Fruit fly (Drosophila melanogaster) whole organism, embryonic: ENCODE measurements around the gene CG17930.

Experiments
- CG10366 ChIP-seq: fragments of 200-800 bp; sonication (Bioruptor generic); IDR thresholded peaks from 2 replicates; pipeline ENCODE4 v1.3.6; 2022; ENCODE audit warnings: missing biosample characterization, missing genetic modification characterization
- CG11398 ChIP-seq: fragments of 200-800 bp; sonication (Bioruptor generic); optimal IDR thresholded peaks from 2 replicates; lab custom pipeline; 2016; ENCODE audit warnings: missing biosample characterization, missing genetic modification characterization
- CG14014 ChIP-seq: fragments of 200-800 bp; sonication (Bioruptor generic); IDR thresholded peaks from 2 replicates; pipeline ENCODE4 v1.3.6; 2022; ENCODE audit warnings: missing biosample characterization, missing genetic modification characterization
- CG15601 ChIP-seq: fragments of 200-800 bp; sonication (Bioruptor generic); optimal IDR thresholded peaks from 3 replicates; lab custom pipeline; 2019; ENCODE audit warnings: missing biosample characterization, mild to moderate bottlenecking, missing genetic modification characterization, moderate library complexity
- CG17568 ChIP-seq: fragments of 200-800 bp; sonication (Bioruptor generic); optimal IDR thresholded peaks from 2 replicates; lab custom pipeline; 2018; ENCODE audit warnings: missing biosample characterization, mild to moderate bottlenecking, missing genetic modification characterization, moderate library complexity
- CG1792 ChIP-seq: fragments of 200-800 bp; sonication (Bioruptor generic); optimal IDR thresholded peaks from 2 replicates; lab custom pipeline; 2016; ENCODE audit warnings: missing biosample characterization, missing genetic modification characterization
- CG30431 ChIP-seq: fragments of 200-800 bp; sonication (Bioruptor generic); optimal IDR thresholded peaks from 2 replicates; lab custom pipeline; 2017; ENCODE audit warnings: missing biosample characterization, missing genetic modification characterization
- CG31224 ChIP-seq: fragments of 200-800 bp; sonication (Bioruptor generic); IDR thresholded peaks from 2 replicates; pipeline ENCODE4 v1.3.6; 2022; ENCODE audit warnings: missing biosample characterization, missing genetic modification characterization
- CG32772 ChIP-seq: fragments of 200-800 bp; sonication (Bioruptor generic); IDR thresholded peaks from 2 replicates; pipeline ENCODE4 v1.3.6; 2022; ENCODE audit warnings: missing biosample characterization, missing genetic modification characterization
- CG33213 ChIP-seq: fragments of 200-800 bp; sonication (Bioruptor generic); optimal IDR thresholded peaks from 3 replicates; lab custom pipeline; 2016; ENCODE audit warnings: missing biosample characterization, missing genetic modification characterization
- CG5180 ChIP-seq: fragments of 200-800 bp; sonication (Bioruptor generic); optimal IDR thresholded peaks from 3 replicates; lab custom pipeline; 2017; ENCODE audit warnings: missing biosample characterization, missing genetic modification characterization, mild to moderate bottlenecking, moderate library complexity, missing genetic modification reagents
- CG5245 ChIP-seq: fragments of 200-800 bp; sonication (Bioruptor generic); optimal IDR thresholded peaks from 3 replicates; lab custom pipeline; 2016; ENCODE audit warnings: missing biosample characterization, missing genetic modification characterization
- CG6683 ChIP-seq: fragments of 200-800 bp; sonication (Bioruptor generic); optimal IDR thresholded peaks from 2 replicates; lab custom pipeline; 2017; ENCODE audit warnings: missing biosample characterization, mild to moderate bottlenecking, missing genetic modification characterization, missing genetic modification reagents
- CG9817 ChIP-seq: fragments of 200-800 bp; sonication (Bioruptor generic); optimal IDR thresholded peaks from 2 replicates; lab custom pipeline; 2018; ENCODE audit warnings: missing biosample characterization, mild to moderate bottlenecking, missing genetic modification characterization, moderate library complexity
- Camta ChIP-seq: fragments of 200-800 bp; sonication (Bioruptor generic); optimal IDR thresholded peaks from 2 replicates; lab custom pipeline; 2016; ENCODE audit warnings: missing biosample characterization, missing genetic modification characterization
- Dip2 ChIP-seq: fragments of 200-800 bp; sonication (Bioruptor generic); IDR thresholded peaks from 2 replicates; pipeline ENCODE4 v1.3.6; 2022; ENCODE audit warnings: missing biosample characterization, missing genetic modification characterization
- Ets65A ChIP-seq: fragments of 200-800 bp; sonication (Bioruptor generic); peaks from one replicate; lab custom pipeline; 2016; ENCODE audit warnings: missing biosample characterization, missing genetic modification characterization
- HLHmδ ChIP-seq: fragments of 200-800 bp; sonication (Bioruptor generic); optimal IDR thresholded peaks from 2 replicates; lab custom pipeline; 2018; ENCODE audit warnings: missing biosample characterization, mild to moderate bottlenecking, missing genetic modification characterization, moderate library complexity
- Hr3 ChIP-seq: fragments of 200-800 bp; sonication (Bioruptor generic); optimal IDR thresholded peaks from 3 replicates; lab custom pipeline; 2016; ENCODE audit warnings: missing biosample characterization, missing genetic modification characterization
- Jarid2 ChIP-seq: fragments of 200-800 bp; sonication (Bioruptor generic); optimal IDR thresholded peaks from 3 replicates; lab custom pipeline; 2017; ENCODE audit warnings: mild to moderate bottlenecking, missing biosample characterization, missing genetic modification reagents, missing genetic modification characterization
- Kr ChIP-seq: fragments of 200-800 bp; sonication (Bioruptor generic); optimal IDR thresholded peaks from 2 replicates; lab custom pipeline; 2017; ENCODE audit warnings: missing biosample characterization, mild to moderate bottlenecking, missing genetic modification characterization
- Nf-YA ChIP-seq: fragments of 200-800 bp; sonication (Bioruptor generic); IDR thresholded peaks from 2 replicates; pipeline ENCODE4 v1.3.6; 2022; ENCODE audit warnings: missing biosample characterization, missing genetic modification characterization
- Nf-YB ChIP-seq: fragments of 200-800 bp; sonication (Bioruptor generic); optimal IDR thresholded peaks from 3 replicates; lab custom pipeline; 2019; ENCODE audit warnings: missing biosample characterization, mild to moderate bottlenecking, missing genetic modification characterization, moderate library complexity
- Pdp1 ChIP-seq, 2 experiments: fragments of 200-800 bp; sonication (Bioruptor generic); optimal IDR thresholded peaks; 3 replicates each; lab custom pipeline; 2016; ENCODE audit warnings: missing biosample characterization in 2 of 2, missing genetic modification characterization in 2 of 2, mild to moderate bottlenecking in 1 of 2, moderate library complexity in 1 of 2
- Scr ChIP-seq: fragments of 200-800 bp; sonication (Bioruptor generic); IDR thresholded peaks from 2 replicates; pipeline ENCODE4 v1.3.6; 2022; ENCODE audit warnings: missing biosample characterization, missing genetic modification characterization; ENCODE audit not compliant: partially characterized antibody
- Sox102F ChIP-seq: fragments of 200-800 bp; sonication (Bioruptor generic); optimal IDR thresholded peaks from 2 replicates; lab custom pipeline; 2018; ENCODE audit warnings: missing biosample characterization, mild to moderate bottlenecking, missing genetic modification characterization, moderate library complexity
- ara ChIP-seq: fragments of 200-800 bp; sonication (Bioruptor generic); IDR thresholded peaks from 2 replicates; pipeline ENCODE4 v1.3.6; 2022; ENCODE audit warnings: missing biosample characterization, missing genetic modification characterization
- cas ChIP-seq: fragments of 200-800 bp; sonication (Bioruptor generic); IDR thresholded peaks from 2 replicates; pipeline ENCODE4 v1.3.6; 2022; ENCODE audit warnings: missing biosample characterization, missing genetic modification characterization
- chinmo ChIP-seq: fragments of 200-800 bp; sonication (Bioruptor generic); IDR thresholded peaks from 4 replicates; pipeline ENCODE4 v1.3.6; 2022; ENCODE audit warnings: missing biosample characterization, missing genetic modification characterization; ENCODE audit not compliant: partially characterized antibody
- ci ChIP-seq: fragments of 200-800 bp; sonication (Bioruptor generic); IDR thresholded peaks from 3 replicates; pipeline ENCODE4 v1.3.6; 2022; ENCODE audit warnings: missing biosample characterization, missing genetic modification characterization
- crc ChIP-seq: fragments of 200-800 bp; sonication (Bioruptor generic); optimal IDR thresholded peaks from 2 replicates; lab custom pipeline; 2016; ENCODE audit warnings: missing biosample characterization, missing genetic modification characterization
- dm ChIP-seq: fragments of 200-800 bp; sonication (Bioruptor generic); optimal IDR thresholded peaks from 3 replicates; lab custom pipeline; 2016; ENCODE audit warnings: missing biosample characterization, missing genetic modification characterization
- fd96Cb ChIP-seq: fragments of 200-800 bp; sonication (Bioruptor generic); optimal IDR thresholded peaks from 2 replicates; lab custom pipeline; 2018; ENCODE audit warnings: missing biosample characterization, mild to moderate bottlenecking, missing genetic modification characterization, moderate library complexity
- hth ChIP-seq: fragments of >200 bp; optimal IDR thresholded peaks from 2 replicates; lab custom pipeline; 2017; ENCODE audit warnings: inconsistent platforms
- jumu ChIP-seq: fragments of 200-800 bp; sonication (Bioruptor generic); optimal IDR thresholded peaks from 3 replicates; lab custom pipeline; 2016; ENCODE audit warnings: missing biosample characterization, missing genetic modification characterization
- klu ChIP-seq: fragments of 200-800 bp; sonication (Bioruptor generic); IDR thresholded peaks from 2 replicates; pipeline ENCODE4 v1.3.6; 2022; ENCODE audit warnings: missing biosample characterization, missing genetic modification characterization
- knrl ChIP-seq: fragments of 200-800 bp; sonication (Bioruptor generic); IDR thresholded peaks from 3 replicates; pipeline ENCODE4 v1.3.6; 2022; ENCODE audit warnings: missing biosample characterization, missing genetic modification characterization; ENCODE audit not compliant: partially characterized antibody
- lab ChIP-seq: fragments of 200-800 bp; sonication (Bioruptor generic); optimal IDR thresholded peaks from 3 replicates; lab custom pipeline; 2017; ENCODE audit warnings: missing biosample characterization, missing genetic modification characterization, mild to moderate bottlenecking, moderate library complexity, missing genetic modification reagents
- luna ChIP-seq: fragments of 200-800 bp; sonication (Bioruptor generic); optimal IDR thresholded peaks from 2 replicates; lab custom pipeline; 2016; ENCODE audit warnings: missing biosample characterization, missing genetic modification characterization
- org-1 ChIP-seq: fragments of 200-800 bp; sonication (Bioruptor generic); optimal IDR thresholded peaks from 2 replicates; lab custom pipeline; 2017; ENCODE audit warnings: missing biosample characterization, missing genetic modification characterization
- prd ChIP-seq, 3 experiments: fragments of >200 bp in 2 of 3; fragments of 200-800 bp in 1 of 3; sonication (Bioruptor generic) in 1 of 3; optimal IDR thresholded peaks in 2 of 3; IDR thresholded peaks in 1 of 3; 2 replicates in 2 of 3; 3 replicates in 1 of 3; pipeline versions ENCODE4 v1.3.6 to Lab custom; 2017 to 2022; ENCODE audit warnings: missing biosample characterization in 1 of 3, missing genetic modification characterization in 1 of 3
- pros ChIP-seq: fragments of 200-800 bp; sonication (Bioruptor generic); optimal IDR thresholded peaks from 3 replicates; lab custom pipeline; 2019; ENCODE audit warnings: missing biosample characterization, mild to moderate bottlenecking, missing genetic modification characterization, moderate library complexity
- sens-2 ChIP-seq: fragments of 200-800 bp; sonication (Bioruptor generic); IDR thresholded peaks from 2 replicates; pipeline ENCODE4 v1.3.6; 2022; ENCODE audit warnings: missing biosample characterization, missing genetic modification characterization
- seq ChIP-seq: fragments of 200-800 bp; sonication (Bioruptor generic); IDR thresholded peaks from 2 replicates; pipeline ENCODE4 v1.3.6; 2022; ENCODE audit warnings: missing biosample characterization, missing genetic modification characterization
- shn ChIP-seq: fragments of 200-800 bp; sonication (Bioruptor generic); optimal IDR thresholded peaks from 3 replicates; lab custom pipeline; 2016; ENCODE audit warnings: missing biosample characterization, missing genetic modification characterization
- slp2 ChIP-seq: fragments of 200-800 bp; sonication (Bioruptor generic); optimal IDR thresholded peaks from 2 replicates; lab custom pipeline; 2016; ENCODE audit warnings: missing biosample characterization, missing genetic modification characterization
- tgo ChIP-seq: fragments of 200-800 bp; sonication (Bioruptor generic); IDR thresholded peaks from 3 replicates; pipeline ENCODE4 v1.3.6; 2022; ENCODE audit warnings: missing biosample characterization, missing genetic modification characterization
- trem ChIP-seq: fragments of 200-800 bp; optimal IDR thresholded peaks from 3 replicates; lab custom pipeline; 2019; ENCODE audit warnings: missing biosample characterization, mild to moderate bottlenecking, missing genetic modification characterization, moderate library complexity
- unpg ChIP-seq: fragments of 200-800 bp; sonication (Bioruptor generic); optimal IDR thresholded peaks from 3 replicates; lab custom pipeline; 2018; ENCODE audit warnings: missing biosample characterization, mild to moderate bottlenecking, missing genetic modification characterization, moderate library complexity
- yki ChIP-seq: fragments of >200 bp; optimal IDR thresholded peaks from 3 replicates; lab custom pipeline; 2018

Gene CG17930

DNA sequence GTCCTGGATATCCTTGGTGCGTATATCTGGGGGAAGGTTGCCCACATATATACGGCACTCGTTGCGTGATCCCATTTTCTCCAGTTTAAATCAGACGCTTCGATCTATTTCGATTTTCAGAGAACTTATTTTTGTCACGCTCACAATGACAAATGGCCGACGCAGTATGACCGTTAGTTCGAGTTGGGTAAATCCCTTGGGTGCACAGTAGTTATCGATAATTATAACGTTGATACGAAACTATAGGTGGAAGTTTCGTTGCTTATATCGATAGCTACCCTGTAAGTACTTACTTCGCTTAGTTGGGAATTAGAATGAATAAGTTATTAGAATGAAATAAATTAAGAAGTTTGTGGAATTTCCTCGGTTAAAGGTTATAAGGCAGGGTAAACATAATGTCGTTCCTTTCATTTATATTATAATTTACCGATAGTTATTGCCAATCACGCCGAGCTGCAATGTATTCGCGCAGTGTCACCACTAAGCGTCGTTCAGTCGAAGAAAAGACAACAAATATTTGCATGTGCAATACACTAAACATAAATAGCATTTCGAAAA lies 14.2 kb downstream of the CG17930 start, which contains the start of the genes SF2 and pad (continued):
- TF ChIP-seq CG33213 (GFP tag; lab: Kevin White, UChicago) (peak; percentile 70), Dip2 (GFP tag; lab: Robert Waterston, UW) (no peak), klu (GFP tag; lab: Robert Waterston, UW) (peak; percentile 60), CG5245 (GFP tag; lab: Kevin White, UChicago) (peak; percentile 7), CG5180 (GFP tag; lab: Kevin White, UChicago) (peak; percentile 31), CG17568 (peak; percentile 55), unpg (GFP tag; lab: Kevin White, UChicago) (peak; percentile 52), CG9817 (peak; percentile 82), Scr (GFP tag; lab: Robert Waterston, UW) (peak; percentile 98), Kr (GFP tag; lab: Kevin White, UChicago) (no peak), CG1792 (GFP tag; lab: Kevin White, UChicago) (peak; percentile 54), sens-2 (peak; percentile 46; the same call in 1 of the 2 replicates), slp2 (GFP tag; lab: Kevin White, UChicago) (peak; percentile 69), chinmo (GFP tag; lab: Robert Waterston, UW) (peak; percentile 94), HLHmδ (peak; percentile 13), ci (GFP tag; lab: Robert Waterston, UW) (no peak; the same call in 2 of the 3 replicates), cas (GFP tag; lab: Robert Waterston, UW) (no peak), hth (lab: Kevin White, UChicago) (no peak), pros (GFP tag; lab: Kevin White, UChicago) (peak; percentile 15), ara (GFP tag; lab: Robert Waterston, UW) (peak; percentile 58), CG30431 (GFP tag; lab: Kevin White, UChicago) (peak; percentile 2), CG32772 (GFP tag; lab: Robert Waterston, UW) (peak; percentile 53), lab (GFP tag; lab: Kevin White, UChicago) (peak; percentile 79), fd96Cb (tag; lab: Kevin White, UChicago) (peak; percentile 64), org-1 (GFP tag; lab: Kevin White, UChicago) (no peak), CG15601 (tag; lab: Kevin White, UChicago) (peak; percentile 76), Ets65A (GFP tag; lab: Kevin White, UChicago) (peak; percentile 96), CG10366 (GFP tag; lab: Robert Waterston, UW) (0 out of 2 replicates have a peak, but pooled peaks have one; percentile 60), CG6683 (GFP tag; lab: Kevin White, UChicago) (peak; percentile 14), Camta (peak; percentile 76), Sox102F (no peak), CG11398 (GFP tag; lab: Kevin White, UChicago) (peak; percentile 54), crc (GFP tag; lab: Kevin White, UChicago) (peak; percentile 68), shn (GFP tag; lab: Kevin White, UChicago) (peak; percentile 61), Nf-YB (peak; percentile 22), dm (GFP tag; lab: Kevin White, UChicago) (peak; percentile 82), tgo (GFP tag; lab: Robert Waterston, UW) (peak; percentile 73), seq (GFP tag; lab: Robert Waterston, UW) (no peak), trem (peak; percentile 88), Pdp1 (GFP tag; optimal IDR thresholded peaks at IDR 0.05; lab: Kevin White, UChicago) (peak; percentile 81 to 82), luna (no peak), jumu (peak; percentile 73), Jarid2 (peak; percentile 39), CG31224 (GFP tag; lab: Robert Waterston, UW) (peak; percentile 45), prd (optimal IDR thresholded peaks at IDR 0.05; lab: Kevin White, UChicago) (no peak), prd (GFP tag; IDR thresholded peaks at IDR 0.05; lab: Robert Waterston, UW) (peak; percentile 86), yki (no peak), Hr3 (peak; percentile 74), Nf-YA (GFP tag; lab: Robert Waterston, UW) (no peak), CG14014 (GFP tag; lab: Robert Waterston, UW) (peak; percentile 68), knrl (GFP tag; lab: Robert Waterston, UW) (peak; percentile 98)
